Worm (Caenorhabditis elegans) whole organism, L1 larva: ENCODE results near the gene rpl-10.

Source experiments
- C04F5.9 ChIP-seq: sonication (generic microtip); optimal IDR thresholded peaks from 2 replicates; lab custom pipeline; 2016; ENCODE audit warnings: missing genetic modification characterization, missing compliant biosample characterization
- Y116A8C.19 ChIP-seq: sonication (generic microtip); optimal IDR thresholded peaks from 2 replicates; lab custom pipeline; 2016; ENCODE audit warnings: missing compliant biosample characterization, missing genetic modification characterization, borderline replicate concordance
- aha-1 ChIP-seq: fragments of 150-350 bp; optimal IDR thresholded peaks from 2 replicates; lab custom pipeline; 2014; ENCODE audit warnings: missing biosample characterization, missing genetic modification characterization
- aly-2 ChIP-seq: fragments of 150-350 bp; optimal IDR thresholded peaks from 2 replicates; lab custom pipeline; 2014; ENCODE audit warnings: missing biosample characterization, missing genetic modification characterization
- ama-1 ChIP-seq: fragments of 150-350 bp; optimal IDR thresholded peaks from 2 replicates; lab custom pipeline; 2014
- blmp-1 ChIP-seq: fragments of 150-350 bp; optimal IDR thresholded peaks from 2 replicates; lab custom pipeline; 2014; ENCODE audit warnings: missing biosample characterization, missing genetic modification characterization
- ceh-63 ChIP-seq: fragments of 200-800 bp; sonication (Bioruptor generic); optimal IDR thresholded peaks from 2 replicates; lab custom pipeline; 2018; ENCODE audit warnings: mild to moderate bottlenecking, missing genetic modification characterization, missing compliant biosample characterization
- ceh-82 ChIP-seq, 3 experiments: fragments of 150-350 bp in 1 of 3; sonication (generic microtip) in 2 of 3; optimal IDR thresholded peaks; 2 replicates each; lab custom pipeline; 2014 to 2017; ENCODE audit warnings: missing biosample characterization in 3 of 3, missing genetic modification characterization in 3 of 3
- ceh-88 ChIP-seq: fragments of 200-800 bp; sonication (Bioruptor generic); IDR thresholded peaks from 2 replicates; pipeline ENCODE4 v1.3.6; 2022; ENCODE audit warnings: missing genetic modification characterization, missing compliant biosample characterization
- ces-1 ChIP-seq: fragments of 150-350 bp; optimal IDR thresholded peaks from 2 replicates; lab custom pipeline; 2014; ENCODE audit warnings: missing biosample characterization, missing genetic modification reagents, missing genetic modification characterization
- dsc-1 ChIP-seq: sonication (generic microtip); optimal IDR thresholded peaks from 2 replicates; lab custom pipeline; 2016; ENCODE audit warnings: mild to moderate bottlenecking, missing genetic modification characterization, missing compliant biosample characterization
- efl-1 ChIP-seq, 4 experiments: fragments of 150-350 bp; optimal IDR thresholded peaks in 3 of 4; peaks in 1 of 4; 1 replicate in 1 of 4; 2 replicates in 3 of 4; lab custom pipeline; 2014; ENCODE audit warnings: missing biosample characterization in 2 of 4, missing genetic modification characterization in 2 of 4, missing genetic modification reagents in 2 of 4
- egl-13 ChIP-seq: sonication (generic microtip); optimal IDR thresholded peaks from 2 replicates; lab custom pipeline; 2016; ENCODE audit warnings: missing genotype, missing genetic modification reagents, missing genetic modification characterization, missing compliant biosample characterization
- elt-2 ChIP-seq: sonication (generic microtip); optimal IDR thresholded peaks from 2 replicates; lab custom pipeline; 2016; ENCODE audit warnings: missing genetic modification characterization, mild to moderate bottlenecking, inconsistent platforms, missing compliant biosample characterization, missing genetic modification reagents
- fkh-4 ChIP-seq: sonication (generic microtip); optimal IDR thresholded peaks from 2 replicates; lab custom pipeline; 2016; ENCODE audit warnings: missing compliant biosample characterization, missing genetic modification characterization, borderline replicate concordance
- fkh-8 ChIP-seq: sonication (generic microtip); optimal IDR thresholded peaks from 2 replicates; lab custom pipeline; 2016; ENCODE audit warnings: mild to moderate bottlenecking, missing genetic modification characterization, missing compliant biosample characterization
- hlh-17 ChIP-seq: fragments of 200-800 bp; sonication (Bioruptor generic); optimal IDR thresholded peaks from 2 replicates; lab custom pipeline; 2018; ENCODE audit warnings: missing genetic modification characterization, mild to moderate bottlenecking, missing compliant biosample characterization, moderate library complexity, borderline replicate concordance
- irx-1 ChIP-seq: sonication (generic microtip); optimal IDR thresholded peaks from 2 replicates; lab custom pipeline; 2016; ENCODE audit warnings: missing genetic modification characterization, missing compliant biosample characterization
- isw-1 ChIP-seq: fragments of 200-800 bp; sonication (Bioruptor generic); IDR thresholded peaks from 2 replicates; pipeline ENCODE4 v1.3.6; 2022; ENCODE audit warnings: missing genetic modification characterization, missing compliant biosample characterization
- lin-13 ChIP-seq: fragments of 150-350 bp; optimal IDR thresholded peaks from 2 replicates; lab custom pipeline; 2014; ENCODE audit warnings: missing biosample characterization, missing genetic modification reagents, missing genetic modification characterization
- lin-14 ChIP-seq: fragments of 200-800 bp; sonication (Bioruptor generic); optimal IDR thresholded peaks from 2 replicates; lab custom pipeline; 2018; ENCODE audit warnings: mild to moderate bottlenecking, missing genetic modification characterization, moderate library complexity, missing compliant biosample characterization
- lin-15B ChIP-seq: fragments of 150-350 bp; sonication (generic microtip); optimal IDR thresholded peaks from 3 replicates; lab custom pipeline; 2014; ENCODE audit warnings: missing biosample characterization, missing genetic modification characterization
- lin-35 ChIP-seq, 2 experiments: fragments of 150-350 bp; optimal IDR thresholded peaks; 2 replicates each; lab custom pipeline; 2014; ENCODE audit warnings: missing biosample characterization in 2 of 2, missing genetic modification characterization in 2 of 2, missing genetic modification reagents in 2 of 2
- lin-39 ChIP-seq: fragments of 150-350 bp; optimal IDR thresholded peaks from 2 replicates; lab custom pipeline; 2014; ENCODE audit warnings: missing biosample characterization, missing genetic modification reagents, missing genetic modification characterization
- mef-2 ChIP-seq: fragments of 150-350 bp; optimal IDR thresholded peaks from 2 replicates; lab custom pipeline; 2014; ENCODE audit warnings: missing biosample characterization, missing genetic modification characterization
- nhr-11 ChIP-seq: fragments of 150-350 bp; optimal IDR thresholded peaks from 2 replicates; lab custom pipeline; 2014; ENCODE audit warnings: missing biosample characterization, missing genetic modification characterization
- nhr-19 ChIP-seq: fragments of 200-800 bp; sonication (Bioruptor generic); conservative IDR thresholded peaks from 2 replicates; pipeline ENCODE4 v1.3.6; 2022; ENCODE audit warnings: missing genetic modification characterization, missing compliant biosample characterization
- nhr-71 ChIP-seq: sonication (generic microtip); optimal IDR thresholded peaks from 2 replicates; lab custom pipeline; 2016; ENCODE audit warnings: mild to moderate bottlenecking, missing genetic modification characterization, moderate library complexity, missing compliant biosample characterization
- nhr-76 ChIP-seq: sonication (generic microtip); optimal IDR thresholded peaks from 2 replicates; lab custom pipeline; 2017; ENCODE audit warnings: missing biosample characterization, missing genetic modification characterization
- nhr-90 ChIP-seq: sonication (generic microtip); optimal IDR thresholded peaks from 2 replicates; lab custom pipeline; 2016; ENCODE audit warnings: mild to moderate bottlenecking, missing genetic modification characterization, missing compliant biosample characterization; ENCODE audit not compliant: poor library complexity
- pag-3 ChIP-seq: sonication (generic microtip); optimal IDR thresholded peaks from 2 replicates; lab custom pipeline; 2017; ENCODE audit warnings: missing genetic modification characterization, mild to moderate bottlenecking, missing compliant biosample characterization, antibody characterized with exemption, borderline replicate concordance; ENCODE audit not compliant: insufficient read depth
- pax-3 ChIP-seq: fragments of 200-800 bp; sonication (Bioruptor generic); optimal IDR thresholded peaks from 2 replicates; lab custom pipeline; 2018; ENCODE audit warnings: mild to moderate bottlenecking, missing genetic modification characterization, moderate library complexity, missing compliant biosample characterization
- pqm-1 ChIP-seq: sonication (generic microtip); optimal IDR thresholded peaks from 3 replicates; lab custom pipeline; 2017; ENCODE audit warnings: missing biosample characterization, missing genetic modification characterization
- rnt-1 ChIP-seq: sonication (generic microtip); optimal IDR thresholded peaks from 2 replicates; lab custom pipeline; 2016; ENCODE audit warnings: mild to moderate bottlenecking, missing genetic modification characterization, moderate library complexity, missing compliant biosample characterization
- skn-1 ChIP-seq: fragments of 150-350 bp; optimal IDR thresholded peaks from 2 replicates; lab custom pipeline; 2014; ENCODE audit warnings: missing biosample characterization, missing genetic modification characterization
- sptf-1 ChIP-seq: fragments of 150-350 bp; optimal IDR thresholded peaks from 2 replicates; lab custom pipeline; 2014; ENCODE audit warnings: missing biosample characterization, missing genetic modification characterization
- sup-37 ChIP-seq: fragments of 200-800 bp; sonication (Bioruptor generic); optimal IDR thresholded peaks from 2 replicates; lab custom pipeline; 2018; ENCODE audit warnings: mild to moderate bottlenecking, missing genetic modification characterization, missing compliant biosample characterization
- tlp-1 ChIP-seq: fragments of 150-350 bp; optimal IDR thresholded peaks from 2 replicates; lab custom pipeline; 2014; ENCODE audit warnings: missing biosample characterization, missing genetic modification characterization
- unc-130 ChIP-seq: fragments of 150-350 bp; optimal IDR thresholded peaks from 2 replicates; lab custom pipeline; 2017; ENCODE audit warnings: missing biosample characterization, missing genetic modification characterization, inconsistent platforms
- unc-98 ChIP-seq: fragments of 200-800 bp; sonication (Bioruptor generic); IDR thresholded peaks from 2 replicates; pipeline ENCODE4 v1.3.6; 2022; ENCODE audit warnings: missing genetic modification characterization, missing compliant biosample characterization
- xbp-1 ChIP-seq: sonication (generic microtip); optimal IDR thresholded peaks from 2 replicates; lab custom pipeline; 2016; ENCODE audit warnings: missing genetic modification characterization, missing compliant biosample characterization
- zag-1 ChIP-seq: fragments of 150-350 bp; optimal IDR thresholded peaks from 2 replicates; lab custom pipeline; 2014; ENCODE audit warnings: missing biosample characterization, missing genetic modification characterization
- ztf-11 ChIP-seq, 2 experiments: sonication (generic microtip); optimal IDR thresholded peaks; 2 replicates each; lab custom pipeline; 2016 to 2017; ENCODE audit warnings: missing genetic modification characterization in 2 of 2, missing biosample characterization in 1 of 2, missing compliant biosample characterization in 1 of 2

rpl-10 gene

ce11 chrII:8177095-8177494 is 33.4 kb downstream of the rpl-10 start, which contains the start of gene acr-14:
Gene acr-14 (minus strand): TSS chrII:8177195.
- TF ChIP-seq Y116A8C.19 (tag; lab: Kevin White, UChicago): no peak
- no peak for TF ChIP-seq pax-3 (tag; lab: Kevin White, UChicago)
- TF ChIP-seq nhr-19 (GFP tag; lab: Robert Waterston, UW): no peak
- TF ChIP-seq nhr-90: no peak
- TF ChIP-seq elt-2 (tag; lab: Kevin White, UChicago): no peak
- no peak for TF ChIP-seq C04F5.9
- TF ChIP-seq egl-13 (tag; lab: Kevin White, UChicago): no peak
- TF ChIP-seq fkh-4 (tag; lab: Kevin White, UChicago): no peak
- no peak for TF ChIP-seq rnt-1
- no peak for TF ChIP-seq unc-130 (tag; lab: Kevin White, UChicago)
- no peak for TF ChIP-seq ztf-11 (tag; optimal IDR thresholded peaks at IDR 0.05; lab: Kevin White, UChicago)
- TF ChIP-seq ces-1 (GFP tag; lab: Kevin White, UChicago): no peak
- TF ChIP-seq ceh-88 (GFP tag; lab: Robert Waterston, UW): no peak
- TF ChIP-seq unc-98 (GFP tag; lab: Robert Waterston, UW): no peak
- no peak for TF ChIP-seq nhr-11 (tag; lab: Kevin White, UChicago)
- TF ChIP-seq blmp-1 (tag; lab: Kevin White, UChicago): no peak

- TF ChIP-seq pag-3 (tag; lab: Kevin White, UChicago): no peak
- TF ChIP-seq nhr-76 (tag; lab: Kevin White, UChicago): no peak
- no peak for TF ChIP-seq xbp-1
- TF ChIP-seq lin-35 (GFP tag; optimal IDR thresholded peaks at IDR 0.05; lab: Kevin White, UChicago): no peak
- no peak for TF ChIP-seq ceh-63
- no peak for TF ChIP-seq fkh-8 (tag; lab: Kevin White, UChicago)
- TF ChIP-seq lin-14: no peak
- TF ChIP-seq nhr-71 (tag; lab: Kevin White, UChicago): no peak
- TF ChIP-seq ces-1 (GFP tag; lab: Kevin White, UChicago): no peak
- TF ChIP-seq elt-2 (tag; lab: Kevin White, UChicago): no peak
- no peak for TF ChIP-seq C04F5.9
- TF ChIP-seq hlh-17 (GFP tag; lab: Kevin White, UChicago): no peak
- TF ChIP-seq pqm-1 (tag; lab: Kevin White, UChicago): no peak
- TF ChIP-seq efl-1 (optimal IDR thresholded peaks at IDR 0.05; lab: Kevin White, UChicago): no peak
- TF ChIP-seq efl-1 (GFP tag; optimal IDR thresholded peaks at IDR 0.05 in 1 of 2; lab: Kevin White, UChicago): no peak
- TF ChIP-seq zag-1 (tag; lab: Kevin White, UChicago): no peak
- no peak for TF ChIP-seq irx-1
- no peak for TF ChIP-seq aha-1 (tag; lab: Kevin White, UChicago)
- no peak for TF ChIP-seq sptf-1
- TF ChIP-seq lin-13 (GFP tag; lab: Kevin White, UChicago): no peak
Observed at ce11 chrII:8178614-8179013, 34.9 kb downstream of the rpl-10 start.

- TF ChIP-seq ceh-82 (tag; optimal IDR thresholded peaks at IDR 0.05; lab: Kevin White, UChicago) (no peak), ceh-88 (GFP tag; lab: Robert Waterston, UW) (no peak), aly-2 (tag; lab: Kevin White, UChicago) (no peak), lin-13 (GFP tag; lab: Kevin White, UChicago) (no peak), ama-1 (lab: Kevin White, UChicago) (no peak), unc-98 (GFP tag; lab: Robert Waterston, UW) (no peak), mef-2 (no peak), lin-39 (tag; lab: Kevin White, UChicago) (no peak), tlp-1 (tag; lab: Kevin White, UChicago) (no peak), nhr-19 (GFP tag; lab: Robert Waterston, UW) (no peak), dsc-1 (no peak), blmp-1 (tag; lab: Kevin White, UChicago) (no peak), sup-37 (GFP tag; lab: Kevin White, UChicago) (no peak), lin-15B (tag; lab: Kevin White, UChicago) (no peak), skn-1 (tag; lab: Kevin White, UChicago) (no peak), isw-1 (GFP tag; lab: Robert Waterston, UW) (no peak)
Observed at ce11 chrII:8180281-8180680, 36.6 kb downstream of the rpl-10 start, which contains the start of gene T05C12.4. Gene T05C12.4 (minus strand): TSS chrII:8180381.
